Worm (Caenorhabditis elegans) whole organism, late embryonic: ENCODE data around the gene F56A8.3.

ENCODE experiments used
- ama-1 ChIP-seq: fragments of 150-350 bp; optimal IDR thresholded peaks from 2 replicates; lab custom pipeline; 2014
- ceh-48 ChIP-seq: sonication (generic microtip); optimal IDR thresholded peaks from 2 replicates; lab custom pipeline; 2016; ENCODE audit warnings: missing genetic modification characterization, inconsistent platforms, missing compliant biosample characterization
- ceh-9 ChIP-seq: sonication (generic microtip); optimal IDR thresholded peaks from 2 replicates; lab custom pipeline; 2016; ENCODE audit warnings: mild to moderate bottlenecking, missing genetic modification characterization, inconsistent platforms, missing compliant biosample characterization
- ets-4 ChIP-seq: sonication (generic microtip); optimal IDR thresholded peaks from 2 replicates; lab custom pipeline; 2016; ENCODE audit warnings: missing genetic modification characterization, missing compliant biosample characterization
- nhr-232 ChIP-seq: sonication (generic microtip); optimal IDR thresholded peaks from 2 replicates; lab custom pipeline; 2016; ENCODE audit warnings: missing genetic modification characterization, missing compliant biosample characterization
- pros-1 ChIP-seq: fragments of 150-350 bp; optimal IDR thresholded peaks from 2 replicates; lab custom pipeline; 2014; ENCODE audit warnings: missing biosample characterization, missing genetic modification reagents, missing genetic modification characterization
- rnt-1 ChIP-seq: sonication (generic microtip); optimal IDR thresholded peaks from 2 replicates; lab custom pipeline; 2016; ENCODE audit warnings: missing genetic modification characterization, missing compliant biosample characterization
- unc-86 ChIP-seq: sonication (generic microtip); optimal IDR thresholded peaks from 2 replicates; lab custom pipeline; 2016; ENCODE audit warnings: missing genetic modification characterization, missing compliant biosample characterization
- ztf-16 ChIP-seq: sonication (generic microtip); optimal IDR thresholded peaks from 2 replicates; lab custom pipeline; 2017; ENCODE audit warnings: missing genetic modification characterization, missing compliant biosample characterization

- TF ChIP-seq pros-1: no peak
- no peak for TF ChIP-seq ama-1 (lab: Kevin White, UChicago)
- no peak for TF ChIP-seq unc-86 (tag; lab: Kevin White, UChicago)
- no peak for TF ChIP-seq ceh-48
- TF ChIP-seq ceh-9 (tag; lab: Kevin White, UChicago): no peak
- TF ChIP-seq ets-4 (tag; lab: Kevin White, UChicago): no peak
- TF ChIP-seq ztf-16: no peak
- no peak for TF ChIP-seq nhr-232 (tag; lab: Kevin White, UChicago)
- no peak for TF ChIP-seq rnt-1
Observed at ce11 chrIII:13277881-13278500, 21.3 kb downstream of the F56A8.3 start.
